Worm (Caenorhabditis elegans) whole organism, young adult: ENCODE data around the gene mtm-5.

Source experiments
- B0019.2 ChIP-seq: fragments of 200-800 bp; sonication (Bioruptor generic); conservative IDR thresholded peaks from 2 replicates; pipeline ENCODE4 v1.3.6; 2022; ENCODE audit warnings: missing genetic modification reagents, missing genetic modification characterization, missing compliant biosample characterization
- D2030.7 ChIP-seq: fragments of 200-800 bp; sonication (Bioruptor generic); IDR thresholded peaks from 2 replicates; pipeline ENCODE4 v1.3.6; 2022; ENCODE audit warnings: missing genetic modification reagents, missing genetic modification characterization, missing compliant biosample characterization
- F33H1.4 ChIP-seq: fragments of 200-800 bp; sonication (Bioruptor generic); IDR thresholded peaks from 2 replicates; pipeline ENCODE4 v1.3.6; 2022; ENCODE audit warnings: missing genetic modification reagents, missing genetic modification characterization, missing compliant biosample characterization
- F49E8.2 ChIP-seq: sonication (generic microtip); optimal IDR thresholded peaks from 3 replicates; lab custom pipeline; 2017; ENCODE audit warnings: missing genetic modification characterization, mild to moderate bottlenecking, missing compliant biosample characterization, antibody characterized with exemption, moderate library complexity; ENCODE audit not compliant: insufficient read depth
- T07F8.4 ChIP-seq: sonication (generic microtip); optimal IDR thresholded peaks from 2 replicates; lab custom pipeline; 2016; ENCODE audit warnings: mild to moderate bottlenecking, missing genetic modification characterization, moderate library complexity, missing compliant biosample characterization
- Y53F4B.3 ChIP-seq: fragments of 200-800 bp; sonication (Bioruptor generic); IDR thresholded peaks from 2 replicates; pipeline ENCODE4 v1.3.6; 2022; ENCODE audit warnings: missing genetic modification reagents, missing genetic modification characterization, missing compliant biosample characterization
- ZK185.1 ChIP-seq: sonication (generic microtip); optimal IDR thresholded peaks from 2 replicates; lab custom pipeline; 2016; ENCODE audit warnings: mild to moderate bottlenecking, missing genetic modification characterization, missing compliant biosample characterization; ENCODE audit not compliant: poor library complexity, severe bottlenecking
- aptf-3 ChIP-seq: fragments of 200-800 bp; sonication (Bioruptor generic); IDR thresholded peaks from 2 replicates; pipeline ENCODE4 v1.3.6; 2022; ENCODE audit warnings: missing genetic modification characterization, missing compliant biosample characterization
- atf-7 ChIP-seq: sonication (generic microtip); optimal IDR thresholded peaks from 2 replicates; lab custom pipeline; 2017; ENCODE audit warnings: mild to moderate bottlenecking, missing genetic modification characterization, missing compliant biosample characterization
- athp-1 ChIP-seq: sonication (generic microtip); optimal IDR thresholded peaks from 2 replicates; lab custom pipeline; 2017; ENCODE audit warnings: mild to moderate bottlenecking, missing genetic modification characterization, missing compliant biosample characterization
- attf-3 ChIP-seq: fragments of 200-800 bp; sonication (Bioruptor generic); conservative IDR thresholded peaks from 2 replicates; pipeline ENCODE4 v1.3.6; 2022; ENCODE audit warnings: missing genetic modification reagents, missing genetic modification characterization, missing compliant biosample characterization
- attf-5 ChIP-seq: fragments of 200-800 bp; sonication (Bioruptor generic); optimal IDR thresholded peaks from 2 replicates; lab custom pipeline; 2018; ENCODE audit warnings: mild to moderate bottlenecking, missing genetic modification characterization, missing compliant biosample characterization
- attf-6 ChIP-seq: fragments of 200-800 bp; sonication (Bioruptor generic); IDR thresholded peaks from 2 replicates; pipeline ENCODE4 v1.3.6; 2022; ENCODE audit warnings: missing genetic modification reagents, missing genetic modification characterization, missing compliant biosample characterization
- cebp-1 ChIP-seq, 2 experiments: fragments of 200-800 bp in 1 of 2; sonication (Bioruptor generic) in 1 of 2; sonication (generic microtip) in 1 of 2; IDR thresholded peaks in 1 of 2; optimal IDR thresholded peaks in 1 of 2; 2 replicates each; pipeline versions ENCODE4 v1.3.6 to Lab custom; 2017 to 2022; ENCODE audit warnings: missing compliant biosample characterization in 2 of 2, missing genetic modification characterization in 2 of 2, mild to moderate bottlenecking in 1 of 2, missing genetic modification reagents in 1 of 2, moderate library complexity in 1 of 2
- ceh-58 ChIP-seq: fragments of 200-800 bp; sonication (Bioruptor generic); IDR thresholded peaks from 2 replicates; pipeline ENCODE4 v1.3.6; 2022; ENCODE audit warnings: missing genetic modification characterization, missing compliant biosample characterization
- dox-1 ChIP-seq: fragments of 200-800 bp; sonication (Bioruptor generic); IDR thresholded peaks from 2 replicates; pipeline ENCODE4 v1.3.6; 2022; ENCODE audit warnings: missing genetic modification reagents, missing genetic modification characterization, missing compliant biosample characterization
- dpl-1 ChIP-seq: fragments of 150-350 bp; optimal IDR thresholded peaks from 2 replicates; lab custom pipeline; 2014; ENCODE audit warnings: missing biosample characterization, missing genetic modification reagents, missing genetic modification characterization
- efl-1 ChIP-seq: fragments of 150-350 bp; optimal IDR thresholded peaks from 2 replicates; lab custom pipeline; 2014; ENCODE audit warnings: missing biosample characterization, missing genetic modification reagents, missing genetic modification characterization
- egl-18 ChIP-seq: fragments of 200-800 bp; sonication (Bioruptor generic); IDR thresholded peaks from 2 replicates; pipeline ENCODE4 v1.3.6; 2022; ENCODE audit warnings: missing genetic modification reagents, missing genetic modification characterization, missing compliant biosample characterization
- egl-44 ChIP-seq: fragments of 200-800 bp; sonication (Bioruptor generic); IDR thresholded peaks from 2 replicates; pipeline ENCODE4 v1.3.6; 2022; ENCODE audit warnings: missing genetic modification reagents, missing genetic modification characterization, missing compliant biosample characterization
- ets-4 ChIP-seq: fragments of 200-800 bp; sonication (Bioruptor generic); optimal IDR thresholded peaks from 2 replicates; lab custom pipeline; 2018; ENCODE audit warnings: mild to moderate bottlenecking, missing genetic modification characterization, missing compliant biosample characterization
- fkh-3 ChIP-seq: sonication (generic microtip); optimal IDR thresholded peaks from 2 replicates; lab custom pipeline; 2016; ENCODE audit warnings: mild to moderate bottlenecking, missing genetic modification characterization, missing compliant biosample characterization
- hlh-26 ChIP-seq: fragments of 200-800 bp; sonication (Bioruptor generic); conservative IDR thresholded peaks from 2 replicates; pipeline ENCODE4 v1.3.6; 2022; ENCODE audit warnings: missing genetic modification reagents, missing genetic modification characterization, missing compliant biosample characterization
- lag-1 ChIP-seq: fragments of 200-800 bp; sonication (Bioruptor generic); IDR thresholded peaks from 2 replicates; pipeline ENCODE4 v1.3.6; 2022; ENCODE audit warnings: missing genetic modification reagents, missing genetic modification characterization, missing compliant biosample characterization
- let-526 ChIP-seq: fragments of 200-800 bp; sonication (Bioruptor generic); IDR thresholded peaks from 2 replicates; pipeline ENCODE4 v1.3.6; 2022; ENCODE audit warnings: missing genetic modification reagents, missing genetic modification characterization, missing compliant biosample characterization
- lsy-27 ChIP-seq: sonication (generic microtip); optimal IDR thresholded peaks from 2 replicates; lab custom pipeline; 2017; ENCODE audit warnings: missing genetic modification characterization, mild to moderate bottlenecking, missing compliant biosample characterization, antibody characterized with exemption, missing genotype, borderline replicate concordance; ENCODE audit not compliant: insufficient read depth
- madf-10 ChIP-seq: sonication (generic microtip); optimal IDR thresholded peaks from 2 replicates; lab custom pipeline; 2016; ENCODE audit warnings: mild to moderate bottlenecking, missing genetic modification characterization, missing compliant biosample characterization
- nhr-80 ChIP-seq: sonication (generic microtip); optimal IDR thresholded peaks from 2 replicates; lab custom pipeline; 2016; ENCODE audit warnings: missing genetic modification characterization, missing compliant biosample characterization
- nhr-90 ChIP-seq: sonication (generic microtip); optimal IDR thresholded peaks from 2 replicates; lab custom pipeline; 2016; ENCODE audit warnings: missing genotype, mild to moderate bottlenecking, missing genetic modification characterization, missing compliant biosample characterization
- pbrm-1 ChIP-seq: fragments of 200-800 bp; sonication (Bioruptor generic); IDR thresholded peaks from 2 replicates; pipeline ENCODE4 v1.3.6; 2022; ENCODE audit warnings: missing genetic modification reagents, missing genetic modification characterization, missing compliant biosample characterization
- snpc-4 ChIP-seq, 5 experiments: fragments of 150-350 bp in 1 of 5; sonication (generic microtip) in 4 of 5; optimal IDR thresholded peaks; 2 replicates each; lab custom pipeline; 2014 to 2018; ENCODE audit warnings: missing genetic modification characterization in 5 of 5, missing biosample characterization in 3 of 5, antibody characterized with exemption in 2 of 5, mild to moderate bottlenecking in 2 of 5, missing compliant biosample characterization in 2 of 5, missing genotype in 2 of 5, moderate library complexity in 2 of 5, missing genetic modification reagents in 1 of 5
- somi-1 ChIP-seq: fragments of 200-800 bp; sonication (Bioruptor generic); optimal IDR thresholded peaks from 2 replicates; lab custom pipeline; 2018; ENCODE audit warnings: mild to moderate bottlenecking, missing genetic modification characterization, missing compliant biosample characterization
- xnd-1 ChIP-seq: sonication (generic microtip); optimal IDR thresholded peaks from 2 replicates; lab custom pipeline; 2016; ENCODE audit warnings: missing genotype, missing genetic modification reagents, missing genetic modification characterization, missing compliant biosample characterization
- zfh-2 ChIP-seq: fragments of 200-800 bp; sonication (Bioruptor generic); conservative IDR thresholded peaks from 2 replicates; pipeline ENCODE4 v1.3.6; 2022; ENCODE audit warnings: missing genetic modification reagents, missing genetic modification characterization, missing compliant biosample characterization
- ztf-18 ChIP-seq: sonication (generic microtip); optimal IDR thresholded peaks from 2 replicates; lab custom pipeline; 2016; ENCODE audit warnings: missing genotype, mild to moderate bottlenecking, missing genetic modification characterization, missing compliant biosample characterization
- ztf-3 ChIP-seq: fragments of 200-800 bp; sonication (Bioruptor generic); optimal IDR thresholded peaks from 2 replicates; lab custom pipeline; 2018; ENCODE audit warnings: mild to moderate bottlenecking, missing genetic modification characterization, missing compliant biosample characterization

The mtm-5 gene

DNA sequence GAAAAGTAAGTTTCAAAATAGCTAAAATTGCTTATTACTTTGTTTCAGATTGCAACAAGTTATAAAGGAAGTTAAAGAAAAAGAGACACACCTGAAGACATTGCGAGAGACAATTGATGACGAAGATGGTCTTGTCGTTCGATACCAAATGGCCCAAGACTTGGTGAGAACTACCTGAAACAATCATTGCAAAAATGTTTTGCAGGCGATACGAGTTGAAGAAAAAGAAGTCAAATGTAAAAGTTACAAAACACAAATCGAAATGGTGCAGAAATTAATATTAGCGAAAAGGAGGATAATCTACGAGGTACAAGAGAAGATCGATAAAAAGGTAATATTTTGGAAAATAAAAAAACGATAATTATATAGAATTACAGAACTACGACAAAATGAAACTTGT is 36.5 kb upstream of the mtm-5 start, which contains the start of gene rga-8 (continued):
- TF ChIP-seq pbrm-1, result no peak
- TF ChIP-seq egl-44 (GFP tag; lab: Robert Waterston, UW), result no peak

DNA sequence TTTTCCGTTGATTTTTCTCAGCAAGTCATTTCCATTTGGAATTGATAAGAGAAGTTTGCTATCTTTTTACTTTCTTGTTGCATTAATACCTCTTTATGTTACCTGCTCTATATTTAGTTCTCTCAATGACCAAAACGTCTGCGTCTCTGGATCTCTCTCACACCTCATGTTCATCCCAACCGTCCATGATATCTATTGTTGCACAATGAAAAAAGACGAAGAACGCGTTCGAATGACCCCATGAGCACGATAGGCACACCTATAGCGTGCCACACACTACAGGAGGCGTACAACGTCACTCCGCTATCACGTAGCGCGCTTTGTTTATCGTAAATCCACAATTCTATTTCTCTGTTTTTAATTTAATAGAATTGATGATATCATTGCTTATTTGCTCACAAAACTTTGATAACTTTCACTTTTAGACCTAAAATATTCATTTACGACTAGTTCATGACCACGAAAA is 36.0 kb upstream of the mtm-5 start, which contains the start of gene Y34B4A.2:
Gene Y34B4A.2, plus strand, starts transcription at position 328 of the 466 bp plus-strand sequence.
- TF ChIP-seq Y53F4B.3, result no peak
- no peak for TF ChIP-seq dpl-1 (GFP tag; lab: Kevin White, UChicago)
- no peak for TF ChIP-seq attf-6
- no peak for TF ChIP-seq snpc-4 (GFP tag; optimal IDR thresholded peaks at IDR 0.05; lab: Kevin White, UChicago)
- peak in 1 of 4 experiments; percentile 2 for TF ChIP-seq snpc-4 (tag; optimal IDR thresholded peaks at IDR 0.05; lab: Kevin White, UChicago)
- peak; percentile 29 for TF ChIP-seq attf-5 (GFP tag; lab: Kevin White, UChicago)
- no peak for TF ChIP-seq fkh-3 (tag; lab: Kevin White, UChicago)
- TF ChIP-seq ZK185.1 (tag; lab: Kevin White, UChicago), result peak; percentile 22
- TF ChIP-seq madf-10 (tag; lab: Kevin White, UChicago), result no peak
- TF ChIP-seq attf-3, result peak; percentile 92
- TF ChIP-seq nhr-80 (tag; lab: Kevin White, UChicago), result peak; percentile 88
- no peak for TF ChIP-seq F49E8.2 (tag; lab: Kevin White, UChicago)
- TF ChIP-seq lag-1 (GFP tag; lab: Robert Waterston, UW), result no peak
- TF ChIP-seq D2030.7 (GFP tag; lab: Robert Waterston, UW), result no peak
- TF ChIP-seq nhr-90 (tag; lab: Kevin White, UChicago), result no peak
- TF ChIP-seq aptf-3, result no peak
- TF ChIP-seq dox-1, result 0 out of 2 replicates have a peak, but pooled peaks have one; percentile 40
- peak; percentile 8 for TF ChIP-seq ztf-18 (tag; lab: Kevin White, UChicago)
- TF ChIP-seq T07F8.4 (tag; lab: Kevin White, UChicago), result no peak
- TF ChIP-seq B0019.2 (GFP tag; lab: Robert Waterston, UW), result no peak
- TF ChIP-seq somi-1 (GFP tag; lab: Kevin White, UChicago), result no peak
- TF ChIP-seq zfh-2 (GFP tag; lab: Robert Waterston, UW), result no peak
- no peak for TF ChIP-seq lsy-27 (tag; lab: Kevin White, UChicago)
- TF ChIP-seq let-526 (GFP tag; lab: Robert Waterston, UW), result 0 out of 2 replicates have a peak, but pooled peaks have one; percentile 18
- no peak for TF ChIP-seq hlh-26
- peak; percentile 28 for TF ChIP-seq atf-7 (tag; lab: Kevin White, UChicago)
- TF ChIP-seq ceh-58 (GFP tag; lab: Robert Waterston, UW), result no peak
- no peak for TF ChIP-seq egl-18 (GFP tag; lab: Robert Waterston, UW)
- TF ChIP-seq cebp-1 (GFP tag; IDR thresholded peaks at IDR 0.05; lab: Robert Waterston, UW), result no peak
- TF ChIP-seq cebp-1 (tag; optimal IDR thresholded peaks at IDR 0.05; lab: Kevin White, UChicago), result peak; percentile 62
- no peak for TF ChIP-seq F33H1.4 (GFP tag; lab: Robert Waterston, UW)
- no peak for TF ChIP-seq xnd-1 (tag; lab: Kevin White, UChicago)
- no peak for TF ChIP-seq efl-1 (GFP tag; lab: Kevin White, UChicago)
- no peak for TF ChIP-seq athp-1 (tag; lab: Kevin White, UChicago)
- TF ChIP-seq ets-4, result no peak
- no peak for TF ChIP-seq ztf-3 (GFP tag; lab: Kevin White, UChicago)
